Worm (Caenorhabditis elegans) whole organism, L3 larva: ENCODE data around the gene cyp-14A4.

Experiments used
- ZK546.5 ChIP-seq: sonication (generic microtip); optimal IDR thresholded peaks from 2 replicates; lab custom pipeline; 2017; ENCODE audit warnings: missing biosample characterization, missing genetic modification characterization
- ama-1 ChIP-seq: fragments of 150-350 bp; optimal IDR thresholded peaks from 2 replicates; lab custom pipeline; 2018
- hmg-11 ChIP-seq: sonication (generic microtip); optimal IDR thresholded peaks from 2 replicates; lab custom pipeline; 2016; ENCODE audit warnings: missing genetic modification characterization, missing compliant biosample characterization
- jun-1 ChIP-seq: fragments of 150-350 bp; optimal IDR thresholded peaks from 2 replicates; lab custom pipeline; 2014; ENCODE audit warnings: missing biosample characterization, missing genetic modification reagents, missing genetic modification characterization
- nhr-11 ChIP-seq: fragments of 150-350 bp; optimal IDR thresholded peaks from 2 replicates; lab custom pipeline; 2014; ENCODE audit warnings: missing biosample characterization, missing genetic modification characterization
- skn-1 ChIP-seq: fragments of 150-350 bp; optimal IDR thresholded peaks from 2 replicates; lab custom pipeline; 2014; ENCODE audit warnings: missing biosample characterization, missing genetic modification characterization
- snpc-4 ChIP-seq: fragments of 150-350 bp; optimal IDR thresholded peaks from 2 replicates; lab custom pipeline; 2014; ENCODE audit warnings: missing biosample characterization, missing genetic modification characterization
- ztf-11 ChIP-seq: fragments of 150-350 bp; optimal IDR thresholded peaks from 2 replicates; lab custom pipeline; 2014; ENCODE audit warnings: missing biosample characterization, missing genetic modification characterization
- ztf-4 ChIP-seq: fragments of 150-350 bp; optimal IDR thresholded peaks from 2 replicates; lab custom pipeline; 2014; ENCODE audit warnings: missing biosample characterization, missing genetic modification characterization

DNA sequence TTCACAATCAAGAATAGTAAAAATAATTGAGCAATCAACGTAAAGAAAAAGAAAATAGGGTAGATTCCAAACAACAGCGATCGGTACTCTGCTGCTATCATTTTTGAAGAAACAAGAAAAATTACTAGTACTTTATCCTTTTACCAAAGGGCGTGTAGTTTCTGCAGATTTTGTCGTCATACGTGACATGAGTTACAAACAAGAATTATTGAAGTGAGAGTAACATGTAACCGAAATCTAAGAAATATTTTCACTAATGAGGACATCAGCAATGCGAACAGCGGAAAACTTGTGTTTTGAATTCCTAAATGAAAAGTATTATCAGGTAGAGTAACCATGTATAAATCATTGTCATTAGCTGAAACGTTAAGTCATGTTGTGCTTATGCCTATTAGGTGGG lies 10.7 kb upstream of the cyp-14A4 start, which contains the start of gene srd-36:
- TF ChIP-seq ztf-4 = no peak
- no peak for TF ChIP-seq ztf-11 (tag; lab: Kevin White, UChicago)
- TF ChIP-seq ama-1 = no peak
- no peak for TF ChIP-seq ZK546.5
- TF ChIP-seq snpc-4 (tag; lab: Kevin White, UChicago) = no peak
- no peak for TF ChIP-seq skn-1 (tag; lab: Kevin White, UChicago)
- TF ChIP-seq jun-1 (tag; lab: Kevin White, UChicago) = no peak
- TF ChIP-seq nhr-11 (tag; lab: Kevin White, UChicago) = no peak
- TF ChIP-seq hmg-11 (tag; lab: Kevin White, UChicago) = no peak
